Worm (Caenorhabditis elegans): ENCODE data around the gene ZC416.2.

DNA sequence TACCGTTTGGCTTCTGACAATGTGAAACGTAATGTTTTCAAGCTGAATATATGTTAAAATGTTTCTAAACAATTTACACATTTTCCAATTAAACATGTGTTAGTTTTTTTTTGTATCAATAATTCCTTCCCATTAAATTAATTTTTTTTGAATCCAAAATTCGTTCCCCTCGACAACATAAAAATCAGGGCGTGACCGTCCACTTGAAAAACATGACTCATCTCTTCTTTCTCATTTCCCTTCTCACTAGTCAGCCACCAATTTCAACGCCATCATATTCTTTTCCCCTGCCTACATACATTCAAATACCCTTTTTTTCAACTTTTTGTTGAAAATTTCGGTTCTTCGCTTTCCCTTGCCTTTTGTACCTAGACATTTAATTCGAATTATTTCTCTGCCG is 944 bp upstream of the ZC416.2 start:
- no peak for TF ChIP-seq nhr-42 (GFP tag; IDR thresholded peaks at IDR 0.05)
- TF ChIP-seq egl-27 (tag; optimal IDR thresholded peaks at IDR 0.05), result no peak
- no peak for TF ChIP-seq unc-130 (GFP tag; optimal IDR thresholded peaks at IDR 0.05)
- TF ChIP-seq pha-4 (GFP tag; IDR thresholded peaks at IDR 0.05), result no peak
- no peak for TF ChIP-seq pha-4 (tag; optimal IDR thresholded peaks at IDR 0.05)
- no peak for TF ChIP-seq attf-4 (tag; optimal IDR thresholded peaks at IDR 0.05)

Measured in whole organism, L4 larva.